Fruit fly (Drosophila melanogaster) whole organism, embryonic: Measurements from ENCODE around the gene CG33096.
"Not testable (repeated sequence)": the region's sequence is repeated elsewhere in the genome, so short reads cannot be mapped to it uniquely, and the experiment has no call there.

Source experiments
- Adf1 ChIP-seq: fragments of 200-800 bp; sonication (Bioruptor generic); IDR thresholded peaks from 2 replicates; pipeline ENCODE4 v1.3.6; 2022; ENCODE audit warnings: missing biosample characterization, missing genetic modification characterization
- C15 ChIP-seq: fragments of 200-800 bp; sonication (Bioruptor generic); IDR thresholded peaks from 3 replicates; pipeline ENCODE4 v1.3.6; 2022; ENCODE audit warnings: missing biosample characterization, missing genetic modification characterization
- CG10267 ChIP-seq: fragments of 200-800 bp; sonication (Bioruptor generic); optimal IDR thresholded peaks from 2 replicates; lab custom pipeline; 2018; ENCODE audit warnings: missing biosample characterization, mild to moderate bottlenecking, missing genetic modification characterization, moderate library complexity
- CG10274 ChIP-seq: fragments of 200-800 bp; sonication (Bioruptor generic); optimal IDR thresholded peaks from 3 replicates; lab custom pipeline; 2017; ENCODE audit warnings: missing biosample characterization, mild to moderate bottlenecking, missing genetic modification characterization
- CG10959 ChIP-seq: fragments of 200-800 bp; sonication (Bioruptor generic); IDR thresholded peaks from 2 replicates; pipeline ENCODE4 v1.3.6; 2022; ENCODE audit warnings: missing biosample characterization, missing genetic modification characterization
- CG11456 ChIP-seq: fragments of 200-800 bp; sonication (Bioruptor generic); IDR thresholded peaks from 3 replicates; pipeline ENCODE4 v1.3.6; 2022; ENCODE audit warnings: missing biosample characterization, missing genetic modification characterization
- CG12104 ChIP-seq: fragments of 200-800 bp; sonication (Bioruptor generic); optimal IDR thresholded peaks from 3 replicates; lab custom pipeline; 2016; ENCODE audit warnings: missing biosample characterization, missing genetic modification characterization
- CG14667 ChIP-seq: fragments of 200-800 bp; sonication (Bioruptor generic); IDR thresholded peaks from 2 replicates; pipeline ENCODE4 v1.3.6; 2022; ENCODE audit warnings: missing biosample characterization, missing genetic modification characterization
- CG15479 ChIP-seq: fragments of 200-800 bp; sonication (Bioruptor generic); optimal IDR thresholded peaks from 3 replicates; lab custom pipeline; 2019; ENCODE audit warnings: missing biosample characterization, mild to moderate bottlenecking, missing genetic modification characterization, moderate library complexity
- CG15514 ChIP-seq: fragments of 200-800 bp; sonication (Bioruptor generic); optimal IDR thresholded peaks from 3 replicates; lab custom pipeline; 2017; ENCODE audit warnings: missing biosample characterization, missing genetic modification characterization, mild to moderate bottlenecking, moderate library complexity, missing genetic modification reagents
- CG17912 ChIP-seq: fragments of 200-800 bp; sonication (Bioruptor generic); optimal IDR thresholded peaks from 2 replicates; lab custom pipeline; 2018; ENCODE audit warnings: missing biosample characterization, mild to moderate bottlenecking, missing genetic modification characterization
- CG2712 ChIP-seq: fragments of 200-800 bp; optimal IDR thresholded peaks from 3 replicates; lab custom pipeline; 2019; ENCODE audit warnings: missing biosample characterization, mild to moderate bottlenecking, missing genetic modification characterization, moderate library complexity
- CG2889 ChIP-seq: fragments of 200-800 bp; sonication (Bioruptor generic); IDR thresholded peaks from 3 replicates; pipeline ENCODE4 v1.3.6; 2022; ENCODE audit warnings: missing biosample characterization, missing genetic modification characterization
- CG31441 ChIP-seq: fragments of 200-800 bp; sonication (Bioruptor generic); IDR thresholded peaks from 2 replicates; pipeline ENCODE4 v1.3.6; 2022; ENCODE audit warnings: missing biosample characterization, missing genetic modification characterization
- CG32532 ChIP-seq: fragments of 200-800 bp; sonication (Bioruptor generic); IDR thresholded peaks from 2 replicates; pipeline ENCODE4 v1.3.6; 2022; ENCODE audit warnings: missing biosample characterization, missing genetic modification characterization
- CG3281 ChIP-seq: fragments of 200-800 bp; sonication (Bioruptor generic); optimal IDR thresholded peaks from 3 replicates; lab custom pipeline; 2017; ENCODE audit warnings: missing biosample characterization, mild to moderate bottlenecking, missing genetic modification characterization
- CG33213 ChIP-seq: fragments of 200-800 bp; sonication (Bioruptor generic); optimal IDR thresholded peaks from 3 replicates; lab custom pipeline; 2016; ENCODE audit warnings: missing biosample characterization, missing genetic modification characterization
- CG33557 ChIP-seq: fragments of 200-800 bp; sonication (Bioruptor generic); optimal IDR thresholded peaks from 2 replicates; lab custom pipeline; 2019; ENCODE audit warnings: missing biosample characterization, mild to moderate bottlenecking, missing genetic modification characterization, moderate library complexity
- CG34224 ChIP-seq: fragments of 200-800 bp; sonication (Bioruptor generic); IDR thresholded peaks from 3 replicates; pipeline ENCODE4 v1.3.6; 2022; ENCODE audit warnings: missing biosample characterization, missing genetic modification characterization; ENCODE audit not compliant: partially characterized antibody
- CG5953 ChIP-seq: fragments of 200-800 bp; sonication (Bioruptor generic); IDR thresholded peaks from 2 replicates; pipeline ENCODE4 v1.3.6; 2022; ENCODE audit warnings: missing biosample characterization, missing genetic modification characterization
- CG7372 ChIP-seq: fragments of 200-800 bp; sonication (Bioruptor generic); IDR thresholded peaks from 2 replicates; pipeline ENCODE4 v1.3.6; 2022; ENCODE audit warnings: missing biosample characterization, missing genetic modification characterization
- CkIIα-i1 ChIP-seq: fragments of 200-800 bp; sonication (Bioruptor generic); IDR thresholded peaks from 2 replicates; pipeline ENCODE4 v1.3.6; 2022; ENCODE audit warnings: missing biosample characterization, missing genetic modification characterization
- Dbx ChIP-seq: fragments of 200-800 bp; sonication (Bioruptor generic); IDR thresholded peaks from 3 replicates; pipeline ENCODE4 v1.3.6; 2022; ENCODE audit warnings: missing biosample characterization, missing genetic modification characterization
- E2f1 ChIP-seq: fragments of 200-800 bp; sonication (Bioruptor generic); IDR thresholded peaks from 2 replicates; pipeline ENCODE4 v1.3.6; 2022; ENCODE audit warnings: missing biosample characterization, missing genetic modification characterization
- Ets65A ChIP-seq: fragments of 200-800 bp; sonication (Bioruptor generic); peaks from one replicate; lab custom pipeline; 2016; ENCODE audit warnings: missing biosample characterization, missing genetic modification characterization
- H15 ChIP-seq: fragments of 200-800 bp; sonication (Bioruptor generic); IDR thresholded peaks from 3 replicates; pipeline ENCODE4 v1.3.6; 2022; ENCODE audit warnings: missing biosample characterization, missing genetic modification characterization
- HLH3B ChIP-seq: fragments of 200-800 bp; sonication (Bioruptor generic); IDR thresholded peaks from 2 replicates; pipeline ENCODE4 v1.3.6; 2022; ENCODE audit warnings: missing biosample characterization, missing genetic modification characterization
- MBD-R2 ChIP-seq: fragments of 200-800 bp; sonication (Bioruptor generic); IDR thresholded peaks from 2 replicates; pipeline ENCODE4 v1.3.6; 2022; ENCODE audit warnings: missing biosample characterization, missing genetic modification characterization
- NfI ChIP-seq: fragments of 200-800 bp; sonication (Bioruptor generic); optimal IDR thresholded peaks from 3 replicates; lab custom pipeline; 2018; ENCODE audit warnings: missing biosample characterization, mild to moderate bottlenecking, missing genetic modification characterization, moderate library complexity
- Rfx ChIP-seq: fragments of 200-800 bp; sonication (Bioruptor generic); IDR thresholded peaks from 2 replicates; pipeline ENCODE4 v1.3.6; 2022; ENCODE audit warnings: missing biosample characterization, missing genetic modification characterization
- Sry-δ ChIP-seq: fragments of 200-800 bp; sonication (Bioruptor generic); optimal IDR thresholded peaks from 2 replicates; lab custom pipeline; 2016; ENCODE audit warnings: missing biosample characterization, missing genetic modification characterization
- Vsx1 ChIP-seq: fragments of 200-800 bp; sonication (Bioruptor generic); optimal IDR thresholded peaks from 2 replicates; lab custom pipeline; 2017; ENCODE audit warnings: missing biosample characterization, mild to moderate bottlenecking, missing genetic modification characterization, missing genetic modification reagents
- ac ChIP-seq: fragments of 200-800 bp; sonication (Bioruptor generic); optimal IDR thresholded peaks from 3 replicates; lab custom pipeline; 2017; ENCODE audit warnings: missing biosample characterization, mild to moderate bottlenecking, missing genetic modification characterization
- ci ChIP-seq: fragments of 200-800 bp; sonication (Bioruptor generic); IDR thresholded peaks from 3 replicates; pipeline ENCODE4 v1.3.6; 2022; ENCODE audit warnings: missing biosample characterization, missing genetic modification characterization
- dati ChIP-seq: fragments of 200-800 bp; sonication (Bioruptor generic); IDR thresholded peaks from 2 replicates; pipeline ENCODE4 v1.3.6; 2022; ENCODE audit warnings: missing biosample characterization, missing genetic modification characterization
- dpn ChIP-seq, 2 experiments: fragments of 200-800 bp; sonication (Bioruptor generic); optimal IDR thresholded peaks; 3 replicates each; lab custom pipeline; 2016; ENCODE audit warnings: missing biosample characterization in 2 of 2, missing genetic modification characterization in 2 of 2
- ewg ChIP-seq: fragments of 200-800 bp; sonication (Bioruptor generic); optimal IDR thresholded peaks from 3 replicates; lab custom pipeline; 2017; ENCODE audit warnings: mild to moderate bottlenecking, missing biosample characterization, missing genetic modification reagents, missing genetic modification characterization
- fd3F ChIP-seq: fragments of 200-800 bp; sonication (Bioruptor generic); optimal IDR thresholded peaks from 2 replicates; lab custom pipeline; 2018; ENCODE audit warnings: missing biosample characterization, mild to moderate bottlenecking, missing genetic modification characterization, moderate library complexity
- hkb ChIP-seq, 2 experiments: fragments of 200-800 bp in 1 of 2; fragments of >200 bp in 1 of 2; sonication (Bioruptor generic) in 1 of 2; IDR thresholded peaks in 1 of 2; optimal IDR thresholded peaks in 1 of 2; 2 replicates each; pipeline versions ENCODE4 v1.3.6 to Lab custom; 2017 to 2022; ENCODE audit warnings: missing biosample characterization in 1 of 2, missing genetic modification characterization in 1 of 2
- ken ChIP-seq: fragments of 200-800 bp; sonication (Bioruptor generic); IDR thresholded peaks from 3 replicates; pipeline ENCODE4 v1.3.6; 2022; ENCODE audit warnings: missing biosample characterization, missing genetic modification characterization
- odd ChIP-seq: fragments of 200-800 bp; sonication (Bioruptor generic); optimal IDR thresholded peaks from 2 replicates; lab custom pipeline; 2017; ENCODE audit warnings: missing biosample characterization, mild to moderate bottlenecking, missing genetic modification characterization
- onecut ChIP-seq: fragments of 200-800 bp; sonication (Bioruptor generic); IDR thresholded peaks from 2 replicates; pipeline ENCODE4 v1.3.6; 2022; ENCODE audit warnings: missing biosample characterization, missing genetic modification characterization
- phol ChIP-seq: fragments of 200-800 bp; sonication (Bioruptor generic); optimal IDR thresholded peaks from 3 replicates; lab custom pipeline; 2018; ENCODE audit warnings: missing biosample characterization, mild to moderate bottlenecking, missing genetic modification characterization, moderate library complexity
- sc ChIP-seq, 3 experiments: fragments of >200 bp in 2 of 3; fragments of 200-800 bp in 1 of 3; sonication (Bioruptor generic) in 1 of 3; optimal IDR thresholded peaks; 2 replicates in 2 of 3; 3 replicates in 1 of 3; lab custom pipeline; 2017; ENCODE audit warnings: mild to moderate bottlenecking in 1 of 3, missing biosample characterization in 1 of 3, missing genetic modification characterization in 1 of 3, missing genetic modification reagents in 1 of 3
- schlank ChIP-seq: fragments of 200-800 bp; sonication (Bioruptor generic); optimal IDR thresholded peaks from 2 replicates; lab custom pipeline; 2018; ENCODE audit warnings: missing biosample characterization, mild to moderate bottlenecking, missing genetic modification characterization
- sob ChIP-seq: fragments of 200-800 bp; sonication (Bioruptor generic); IDR thresholded peaks from 2 replicates; pipeline ENCODE4 v1.3.6; 2022; ENCODE audit warnings: missing biosample characterization, missing genetic modification characterization
- stc ChIP-seq: fragments of 200-800 bp; sonication (Bioruptor generic); IDR thresholded peaks from 2 replicates; pipeline ENCODE4 v1.3.6; 2022; ENCODE audit warnings: missing biosample characterization, missing genetic modification characterization
- toy ChIP-seq: fragments of 200-800 bp; sonication (Bioruptor generic); IDR thresholded peaks from 2 replicates; pipeline ENCODE4 v1.3.6; 2022; ENCODE audit warnings: missing biosample characterization, missing genetic modification characterization
- wdn ChIP-seq: fragments of 200-800 bp; sonication (Bioruptor generic); IDR thresholded peaks from 2 replicates; pipeline ENCODE4 v1.3.6; 2022; ENCODE audit warnings: missing biosample characterization, missing genetic modification characterization

The CG33096 gene

DNA sequence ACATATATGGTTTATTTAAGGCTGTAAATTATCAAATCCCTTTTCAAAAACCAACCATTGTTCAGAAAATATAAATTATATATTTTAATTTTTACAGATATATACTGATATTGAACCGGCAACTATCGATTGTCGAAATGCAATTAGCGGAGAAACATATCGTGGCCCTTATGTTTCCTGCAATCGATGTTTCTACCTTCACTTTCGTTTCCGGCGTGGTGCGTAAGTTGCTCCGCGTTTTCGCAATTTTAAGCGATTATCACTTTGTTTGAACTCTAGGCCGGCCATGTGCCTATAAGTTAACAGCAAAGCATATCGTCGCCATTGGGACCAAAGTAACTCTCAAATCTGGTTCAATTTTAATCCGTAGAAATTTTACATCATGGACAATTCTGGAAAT, 25.8 kb downstream of the CG33096 start, which contains the start of gene vig2 (continued):
- peak; percentile 70 for TF ChIP-seq ken (GFP tag; lab: Robert Waterston, UW)
- TF ChIP-seq CG10274 (GFP tag; lab: Kevin White, UChicago), result peak; percentile 47
- TF ChIP-seq ac, result peak; percentile 2
- TF ChIP-seq CG10267 (tag; lab: Kevin White, UChicago), result peak; percentile 0
- peak; percentile 51; the same call in 1 of the 2 replicates for TF ChIP-seq wdn (GFP tag; lab: Robert Waterston, UW)
- peak; percentile 84 for TF ChIP-seq sob
- peak; percentile 22 for TF ChIP-seq ewg
- peak; percentile 79 for TF ChIP-seq H15 (GFP tag; lab: Robert Waterston, UW)
- peak; percentile 46 for TF ChIP-seq CG15479
- peak; percentile 57 for TF ChIP-seq fd3F (GFP tag; lab: Kevin White, UChicago)
- TF ChIP-seq Rfx, result peak; percentile 93
- peak; percentile 63; the same call in 1 of the 2 replicates for TF ChIP-seq CG7372 (GFP tag; lab: Robert Waterston, UW)
- 0 out of 2 replicates have a peak, but pooled peaks have one; percentile 23 for TF ChIP-seq CG14667 (GFP tag; lab: Robert Waterston, UW)
- peak; percentile 5; the same call in 1 of the 2 replicates for TF ChIP-seq CkIIα-i1 (GFP tag; lab: Robert Waterston, UW)
- TF ChIP-seq CG34224, result peak; percentile 64; the same call in 2 of the 3 replicates
- peak; percentile 39 for TF ChIP-seq phol
- TF ChIP-seq C15, result 0 out of 3 replicates have a peak, but pooled peaks have one; percentile 63
- TF ChIP-seq CG32532 (GFP tag; lab: Robert Waterston, UW), result peak; percentile 90
- TF ChIP-seq CG17912 (GFP tag; lab: Kevin White, UChicago), result peak; percentile 40
- peak; percentile 29 for TF ChIP-seq CG33213 (GFP tag; lab: Kevin White, UChicago)
- TF ChIP-seq onecut, result peak; percentile 84
- TF ChIP-seq ci (GFP tag; lab: Robert Waterston, UW), result peak; percentile 95
- TF ChIP-seq CG31441 (GFP tag; lab: Robert Waterston, UW), result 0 out of 2 replicates have a peak, but pooled peaks have one; percentile 13
- peak; percentile 62 for TF ChIP-seq CG3281 (GFP tag; lab: Kevin White, UChicago)
- peak; percentile 38; the same call in 1 of the 2 replicates for TF ChIP-seq stc (GFP tag; lab: Robert Waterston, UW)
- TF ChIP-seq hkb, sc (optimal IDR thresholded peaks at IDR 0.05; lab: Kevin White, UChicago): not testable (repeated sequence)
- peak; percentile 61; the same call in 1 of the 2 replicates for TF ChIP-seq hkb (GFP tag; IDR thresholded peaks at IDR 0.05; lab: Robert Waterston, UW)
- peak; percentile 15 for TF ChIP-seq CG2712 (tag; lab: Kevin White, UChicago)
- peak; percentile 3 for TF ChIP-seq sc (GFP tag; optimal IDR thresholded peaks at IDR 0.05; lab: Kevin White, UChicago)
- peak; percentile 54 for TF ChIP-seq CG12104 (GFP tag; lab: Kevin White, UChicago)
- peak; percentile 28 for TF ChIP-seq Adf1 (GFP tag; lab: Robert Waterston, UW)
- TF ChIP-seq Dbx (GFP tag; lab: Robert Waterston, UW), result peak; percentile 85
- TF ChIP-seq Sry-δ (GFP tag; lab: Kevin White, UChicago), result peak; percentile 56
- TF ChIP-seq dpn (GFP tag; optimal IDR thresholded peaks at IDR 0.05; lab: Kevin White, UChicago), result peak in 1 of 2 experiments; percentile 41
- 0 out of 2 replicates have a peak, but pooled peaks have one; percentile 62 for TF ChIP-seq dati (GFP tag; lab: Robert Waterston, UW)
- peak; percentile 92 for TF ChIP-seq CG11456 (GFP tag; lab: Robert Waterston, UW)
- peak; percentile 46 for TF ChIP-seq schlank (tag; lab: Kevin White, UChicago)
- peak; percentile 58 for TF ChIP-seq MBD-R2 (GFP tag; lab: Robert Waterston, UW)
- TF ChIP-seq E2f1, result peak; percentile 67
- TF ChIP-seq Ets65A, result peak; percentile 82
- peak; percentile 46 for TF ChIP-seq CG15514 (GFP tag; lab: Kevin White, UChicago)
- TF ChIP-seq CG2889, result peak; percentile 63; the same call in 2 of the 3 replicates
- peak; percentile 70 for TF ChIP-seq HLH3B
- TF ChIP-seq odd (GFP tag; lab: Kevin White, UChicago), result peak; percentile 18
- peak; percentile 43 for TF ChIP-seq Vsx1 (GFP tag; lab: Kevin White, UChicago)
- TF ChIP-seq CG33557 (GFP tag; lab: Kevin White, UChicago), result peak; percentile 12
- TF ChIP-seq toy (GFP tag; lab: Robert Waterston, UW), result peak; percentile 57; the same call in 1 of the 2 replicates
- peak; percentile 81 for TF ChIP-seq CG5953 (GFP tag; lab: Robert Waterston, UW)
- peak; percentile 47; the same call in 1 of the 2 replicates for TF ChIP-seq CG10959 (GFP tag; lab: Robert Waterston, UW)
- TF ChIP-seq NfI (GFP tag; lab: Kevin White, UChicago), result peak; percentile 81
